Worm (Caenorhabditis elegans) whole organism, L4 larva: ENCODE data around the gene asp-4.

ENCODE experiments used
- lin-39 ChIP-seq: fragments of 150-350 bp; optimal IDR thresholded peaks from 2 replicates; lab custom pipeline; 2014; ENCODE audit warnings: missing biosample characterization, missing genetic modification reagents, missing genetic modification characterization
- zip-2 ChIP-seq: fragments of 150-350 bp; optimal IDR thresholded peaks from 2 replicates; lab custom pipeline; 2014; ENCODE audit warnings: missing biosample characterization, missing genetic modification characterization

- TF ChIP-seq lin-39 (tag; lab: Kevin White, UChicago) (no peak), zip-2 (tag; lab: Kevin White, UChicago) (no peak)
These were observed 8.7 kb downstream of the asp-4 start for ce11 chrX:13212528-13212927.
